Fruit fly (Drosophila melanogaster) S2 (cell line): ENCODE measurements around the gene CG15765.

Experiments used
- CG8478 ChIP-seq: fragments of >200 bp; optimal IDR thresholded peaks from 2 replicates; lab custom pipeline; 2018
- CTCF ChIP-seq, 2 experiments: fragments of >200 bp; optimal IDR thresholded peaks; 2 replicates each; lab custom pipeline; 2018

CG15765 gene

DNA sequence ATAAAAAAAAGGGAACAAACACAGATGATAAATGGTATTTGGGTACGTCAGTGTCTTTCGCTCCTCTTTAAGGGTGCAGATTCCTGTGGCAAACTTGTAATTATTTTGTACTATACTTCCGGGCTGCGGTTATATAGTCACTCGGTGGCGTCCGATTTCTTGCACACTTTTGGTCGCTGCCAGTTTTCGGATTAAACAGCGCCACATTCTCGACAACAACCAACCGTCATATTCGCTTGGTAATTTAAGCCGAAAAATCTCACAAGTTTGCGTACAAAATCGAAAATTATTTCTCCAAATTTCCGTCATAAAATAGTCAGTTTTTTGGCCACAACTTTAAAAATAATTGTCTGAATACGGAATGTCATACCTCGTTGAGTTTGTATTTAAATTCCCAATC is 1.2 kb upstream of the CG15765 start:
- TF ChIP-seq CG8478 (no peak), CTCF (optimal IDR thresholded peaks at IDR 0.05; lab: Kevin White, UChicago) (peak; percentile 65 to 72)

DNA sequence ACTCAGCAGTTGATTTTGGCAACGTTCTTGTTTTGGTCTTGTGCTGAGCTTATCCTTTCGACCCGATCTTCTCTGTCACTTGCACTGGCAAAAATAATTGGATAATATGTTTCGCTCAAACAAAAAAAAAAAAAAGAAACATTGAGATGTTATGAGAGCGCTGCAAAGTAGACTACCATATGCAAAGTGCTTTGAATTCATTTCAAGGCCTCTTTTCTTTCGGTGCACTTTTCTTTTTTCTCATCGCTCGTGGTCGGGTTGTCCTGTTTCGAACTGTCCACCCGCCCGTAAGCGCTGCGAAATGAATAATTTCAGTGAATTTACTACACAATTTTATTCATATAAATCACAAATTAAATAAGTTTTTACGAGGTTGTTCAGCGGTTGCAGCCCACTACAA is 1.6 kb downstream of the CG15765 start:
- TF ChIP-seq CTCF (optimal IDR thresholded peaks at IDR 0.05; lab: Kevin White, UChicago) (no peak), CG8478 (no peak)

DNA sequence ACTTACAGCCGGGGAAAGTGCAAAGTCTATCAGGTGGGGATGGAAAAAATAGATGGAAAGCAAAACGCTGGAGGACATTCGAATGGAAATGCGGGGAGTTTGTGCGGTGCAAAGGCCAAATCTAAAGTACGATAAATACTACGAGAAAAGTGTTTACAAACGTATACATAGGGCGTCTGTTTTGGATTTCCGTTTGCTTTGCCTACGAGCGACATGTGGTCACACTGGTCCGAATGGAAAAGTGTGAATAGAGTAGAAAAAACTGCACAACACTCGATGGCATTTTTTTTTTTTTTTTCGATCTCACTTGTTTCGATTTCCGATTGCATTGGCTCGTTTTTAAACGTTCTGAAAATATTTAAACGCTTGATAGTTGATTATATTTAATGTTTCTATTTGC is 21.4 kb downstream of the CG15765 start:
- TF ChIP-seq CTCF (optimal IDR thresholded peaks at IDR 0.05; lab: Kevin White, UChicago) (no peak), CG8478 (no peak)

DNA sequence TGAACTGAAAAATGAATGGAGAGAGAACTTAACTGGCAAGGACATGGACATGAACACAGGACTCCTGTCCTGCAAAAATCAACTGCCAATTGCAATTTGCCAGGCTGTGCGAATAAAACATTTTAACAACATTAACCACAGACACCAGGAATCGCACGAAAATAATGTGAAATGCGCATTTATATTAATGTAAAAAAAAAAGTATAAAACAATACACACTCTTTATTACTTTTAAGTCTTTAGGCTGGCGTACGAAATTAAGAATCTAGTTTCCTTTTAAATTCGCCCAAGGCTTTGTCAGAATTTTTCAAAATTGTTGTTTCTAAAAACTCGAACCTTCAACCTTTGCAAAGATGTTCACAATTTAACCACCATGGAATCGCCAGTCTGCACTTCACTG is 26.6 kb downstream of the CG15765 start, which contains the start of gene CG12729:
Gene CG12729 (plus strand): TSS at position 301 of the 400 bp plus-strand sequence.
- TF ChIP-seq CTCF (optimal IDR thresholded peaks at IDR 0.05; lab: Kevin White, UChicago): no peak
- no peak for TF ChIP-seq CG8478

DNA sequence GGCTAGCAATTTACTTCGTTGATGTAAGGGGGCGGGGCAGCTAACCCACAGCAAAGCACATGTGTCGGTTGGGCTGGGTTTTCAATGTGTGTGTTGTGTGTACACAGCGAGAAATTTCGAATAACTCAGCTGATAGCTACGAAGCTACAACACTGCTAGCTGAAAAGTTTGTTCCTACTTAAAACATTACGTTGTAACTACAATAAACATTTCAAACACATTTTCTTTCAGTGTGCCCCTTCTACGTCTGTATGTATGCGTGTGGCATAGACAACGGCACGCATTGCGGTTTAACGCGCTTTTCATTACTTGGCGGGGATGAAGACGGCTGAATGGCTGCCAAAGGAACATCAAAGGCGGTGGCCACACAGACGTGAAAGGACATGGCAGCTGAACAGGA is 29.2 kb downstream of the CG15765 start:
- TF ChIP-seq CG8478: no peak
- TF ChIP-seq CTCF (optimal IDR thresholded peaks at IDR 0.05; lab: Kevin White, UChicago): no peak

DNA sequence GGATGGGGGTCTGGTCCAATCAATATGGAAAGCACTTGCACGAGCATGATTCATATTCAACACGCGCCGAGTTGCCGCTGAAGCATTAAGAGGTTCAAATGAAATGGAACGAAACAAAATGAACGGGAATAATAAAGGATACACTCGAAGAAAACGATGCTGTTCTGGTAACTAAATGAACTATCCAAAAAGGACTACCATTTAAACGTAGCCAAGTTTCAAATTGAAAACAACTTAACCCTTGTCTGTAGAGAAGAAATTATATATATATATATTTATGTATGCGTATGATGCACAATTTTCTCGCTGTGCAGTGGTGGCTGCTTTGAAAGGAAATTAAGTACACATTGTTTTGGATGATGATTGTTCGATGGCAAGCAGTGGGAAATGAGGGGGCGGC is 34.3 kb downstream of the CG15765 start:
- TF ChIP-seq CTCF (optimal IDR thresholded peaks at IDR 0.05; lab: Kevin White, UChicago) (no peak), CG8478 (no peak)

DNA sequence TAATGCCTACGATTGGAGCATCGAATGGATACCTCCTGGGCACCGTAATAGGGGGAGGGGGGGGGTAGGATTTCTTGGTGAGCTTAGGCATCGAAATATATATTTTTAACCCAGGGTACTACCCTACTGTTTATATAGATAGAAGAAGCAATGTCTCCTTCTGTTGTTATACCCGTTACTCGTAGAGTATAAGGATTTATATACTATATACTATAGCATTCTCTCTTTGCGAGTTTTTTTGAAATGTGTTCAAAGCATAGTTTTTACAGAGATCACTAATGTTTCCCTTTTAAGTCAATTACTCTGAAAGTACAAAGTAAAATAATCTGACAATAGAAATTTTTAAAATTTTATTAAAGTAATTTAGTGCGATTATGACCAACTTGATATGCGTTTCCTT is 35.1 kb downstream of the CG15765 start, which contains the start of gene CG43136:
Gene CG43136 (plus strand): TSS at position 301 of the 400 bp plus-strand sequence.
- no peak for TF ChIP-seq CTCF (optimal IDR thresholded peaks at IDR 0.05; lab: Kevin White, UChicago)
- TF ChIP-seq CG8478: no peak

DNA sequence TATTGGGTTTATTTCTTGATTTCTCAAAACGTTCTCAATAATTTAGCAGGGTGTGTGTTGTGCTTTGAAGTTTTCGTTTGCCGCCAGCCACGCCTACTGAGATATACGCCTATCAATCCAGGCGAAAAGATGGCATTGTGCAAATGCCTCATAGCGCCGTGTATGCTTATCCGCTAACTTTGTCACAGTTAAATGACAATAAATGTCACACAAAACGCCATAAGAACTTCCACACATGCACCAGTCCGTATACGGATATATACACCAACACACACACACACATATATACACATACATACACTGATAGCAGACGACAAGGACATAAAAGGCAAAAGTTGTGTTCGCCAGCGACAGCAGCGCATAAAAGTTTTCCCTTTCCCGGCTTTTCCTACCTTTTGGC is 46.7 kb downstream of the CG15765 start, which contains the start of gene CG43137:
Gene CG43137 (minus strand): TSS at position 101 of the 400 bp plus-strand sequence.
- no peak for TF ChIP-seq CG8478
- TF ChIP-seq CTCF (optimal IDR thresholded peaks at IDR 0.05; lab: Kevin White, UChicago): no peak

DNA sequence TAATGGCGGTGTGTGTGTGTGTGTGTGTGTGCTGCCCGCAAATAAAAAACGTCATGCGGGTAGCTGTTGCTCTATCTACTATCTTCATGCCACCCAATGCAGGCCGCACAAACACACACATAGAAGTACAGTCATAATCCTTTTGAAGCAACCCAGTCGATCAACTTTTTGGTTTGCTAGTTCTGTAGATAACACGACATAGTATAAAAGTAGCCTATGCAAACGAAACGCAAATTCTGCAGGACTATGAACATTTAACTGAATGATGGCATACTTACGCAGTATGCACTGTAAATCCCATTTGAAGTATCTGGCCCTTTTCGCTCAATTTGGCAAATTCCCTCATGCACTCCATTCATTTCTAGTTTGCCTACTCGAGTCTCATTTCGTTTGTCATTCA is 47.7 kb downstream of the CG15765 start:
- no peak for TF ChIP-seq CG8478
- no peak for TF ChIP-seq CTCF (optimal IDR thresholded peaks at IDR 0.05; lab: Kevin White, UChicago)

DNA sequence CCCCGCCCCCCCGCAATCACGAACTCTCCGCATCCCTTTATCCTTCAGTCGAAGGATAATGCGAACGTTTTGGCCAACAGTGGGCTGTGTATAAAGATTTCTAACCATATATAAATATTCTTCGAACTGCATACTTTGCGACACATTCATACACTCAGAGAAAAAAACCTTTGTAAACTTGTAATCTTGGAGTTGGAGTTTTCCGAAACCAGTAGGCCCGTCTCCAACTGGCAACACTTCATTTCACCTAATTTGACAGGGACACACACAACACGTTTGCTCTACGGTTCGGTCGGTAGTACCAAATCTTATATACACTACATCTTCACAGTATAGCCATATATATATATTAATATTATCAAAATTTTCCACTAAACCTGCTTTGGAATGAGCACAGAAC is 50.4 kb downstream of the CG15765 start, which contains the start of gene CG15764:
Gene CG15764 (plus strand): TSS at position 301 of the 400 bp plus-strand sequence.
- TF ChIP-seq CTCF (optimal IDR thresholded peaks at IDR 0.05; lab: Kevin White, UChicago): no peak
- TF ChIP-seq CG8478: no peak

DNA sequence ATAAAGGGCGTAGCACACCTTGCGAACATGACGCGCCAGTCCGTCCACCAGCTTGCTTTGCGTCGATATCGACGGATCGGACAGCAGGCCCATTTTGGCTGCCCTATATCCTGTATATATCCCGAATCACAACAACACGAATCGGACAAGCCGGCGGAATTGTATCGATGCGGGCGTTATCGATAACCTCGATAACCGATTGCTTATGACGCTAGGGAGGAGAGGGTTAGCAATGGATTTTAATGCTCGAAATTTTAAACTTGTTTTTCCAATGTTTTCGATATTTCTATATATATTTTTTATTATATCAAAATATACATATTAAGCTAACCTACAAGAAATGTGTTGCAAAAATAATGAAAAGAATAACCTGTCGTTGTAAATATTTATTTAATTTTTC is 54.8 kb downstream of the CG15765 start, which contains the start of gene GAA1:
Gene GAA1 (minus strand): TSS at position 194 of the 400 bp plus-strand sequence.
- no peak for TF ChIP-seq CG8478

DNA sequence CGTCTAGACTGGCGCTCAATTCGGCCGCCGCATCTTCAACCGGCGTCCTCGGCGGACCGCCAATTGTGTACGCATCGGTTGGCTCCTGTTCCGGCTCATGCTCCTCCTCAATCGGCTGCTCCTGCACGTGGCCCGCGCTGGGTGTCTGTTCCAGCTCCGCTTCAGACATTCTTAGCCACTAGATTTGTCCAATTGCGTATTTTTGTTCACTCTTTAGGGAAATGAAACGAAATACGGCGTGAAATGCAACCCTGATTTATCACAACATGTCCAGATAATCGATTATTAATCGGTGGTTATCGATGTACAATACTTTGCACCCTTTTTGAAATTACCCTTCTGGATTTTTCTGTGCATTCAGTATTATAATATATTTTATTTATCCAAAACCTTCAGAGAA is 58.2 kb downstream of the CG15765 start, which contains the start of gene mof:
Gene mof (minus strand): TSS at position 270 of the 400 bp plus-strand sequence.
- TF ChIP-seq CG8478 (no peak), CTCF (optimal IDR thresholded peaks at IDR 0.05; lab: Kevin White, UChicago) (no peak)

DNA sequence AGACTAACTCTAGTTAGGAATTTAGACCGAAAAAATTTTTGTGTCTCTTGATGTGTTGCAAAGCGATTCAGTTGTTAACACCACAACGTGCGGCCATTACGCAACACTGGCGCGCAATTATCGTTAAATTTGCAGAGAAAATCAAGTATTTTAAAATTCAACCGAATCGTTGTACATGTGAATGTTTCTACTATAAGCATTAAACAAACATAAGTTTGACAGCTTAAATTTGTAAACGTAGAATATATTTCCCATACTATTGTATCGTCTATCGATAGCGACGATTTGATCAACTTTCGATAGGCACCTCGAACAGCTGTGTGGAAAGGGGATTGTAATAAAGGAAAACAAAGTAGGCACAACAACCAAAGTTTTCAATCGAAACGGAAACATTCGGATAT is 61.2 kb downstream of the CG15765 start, which contains the start of the genes Usp30 and CG16721:
Gene Usp30 (minus strand): TSS at position 245 of the 401 bp plus-strand sequence.
Gene CG16721 (plus strand): TSS at position 327 of the 401 bp plus-strand sequence.
- TF ChIP-seq CTCF (optimal IDR thresholded peaks at IDR 0.05; lab: Kevin White, UChicago) (no peak), CG8478 (no peak)

DNA sequence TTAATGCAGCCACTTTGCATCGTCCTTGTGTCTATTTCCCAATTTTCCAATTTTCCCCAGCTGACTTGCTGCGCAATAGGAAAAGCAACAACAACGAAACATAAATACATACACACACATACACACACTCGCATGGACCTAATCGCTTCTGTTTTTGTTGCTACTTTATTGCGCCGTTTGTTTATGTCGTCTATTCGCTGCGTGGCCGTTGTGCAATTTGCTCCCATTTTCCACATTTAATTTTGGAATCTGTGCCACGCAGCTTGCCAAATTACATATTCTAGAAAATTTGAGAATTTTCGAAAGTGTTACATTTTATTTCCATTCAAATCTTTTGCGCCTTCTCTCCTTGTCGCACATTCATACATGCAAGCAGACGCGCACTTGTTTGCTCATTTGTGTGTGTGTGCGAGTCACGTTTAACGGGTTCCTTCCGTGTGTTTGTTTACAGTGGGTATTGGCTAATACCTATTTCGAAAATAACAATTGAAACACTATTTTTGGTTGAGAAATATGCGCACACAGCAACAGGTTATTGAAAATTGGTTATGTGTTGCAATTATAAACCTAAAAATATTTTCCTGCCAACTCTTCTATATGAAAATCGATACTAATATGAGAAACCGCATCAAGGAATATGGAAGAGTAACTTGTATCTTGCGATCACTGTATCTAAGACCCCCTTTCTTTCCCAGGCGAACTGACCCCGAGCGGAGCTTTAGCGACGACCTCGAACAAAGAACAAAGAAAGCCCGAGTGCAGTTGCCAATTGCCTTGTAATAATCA is 62.0 kb downstream of the CG15765 start:
- TF ChIP-seq CG8478 (no peak), CTCF (optimal IDR thresholded peaks at IDR 0.05; lab: Kevin White, UChicago) (no peak)

DNA sequence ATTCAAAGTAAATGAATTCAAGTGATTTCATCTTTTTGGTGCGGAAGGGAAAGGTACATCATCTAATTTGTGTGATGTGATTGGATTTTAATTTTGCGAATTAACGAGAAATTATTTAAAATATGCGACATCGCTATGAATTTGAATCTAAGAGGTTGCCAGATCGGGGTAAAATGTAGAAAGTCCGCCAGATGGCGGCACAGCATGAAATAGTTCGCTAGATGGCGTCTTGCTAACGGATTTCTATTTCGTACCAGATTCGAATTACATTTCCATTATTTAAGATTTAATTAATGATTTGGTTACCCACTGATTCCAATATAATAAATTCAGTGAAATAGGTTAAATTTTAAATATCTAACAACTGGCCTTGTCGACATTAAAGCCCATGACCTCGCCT is 65.0 kb downstream of the CG15765 start:
- TF ChIP-seq CG8478: no peak
- TF ChIP-seq CTCF (optimal IDR thresholded peaks at IDR 0.05; lab: Kevin White, UChicago): peak; percentile 95 to 97

DNA sequence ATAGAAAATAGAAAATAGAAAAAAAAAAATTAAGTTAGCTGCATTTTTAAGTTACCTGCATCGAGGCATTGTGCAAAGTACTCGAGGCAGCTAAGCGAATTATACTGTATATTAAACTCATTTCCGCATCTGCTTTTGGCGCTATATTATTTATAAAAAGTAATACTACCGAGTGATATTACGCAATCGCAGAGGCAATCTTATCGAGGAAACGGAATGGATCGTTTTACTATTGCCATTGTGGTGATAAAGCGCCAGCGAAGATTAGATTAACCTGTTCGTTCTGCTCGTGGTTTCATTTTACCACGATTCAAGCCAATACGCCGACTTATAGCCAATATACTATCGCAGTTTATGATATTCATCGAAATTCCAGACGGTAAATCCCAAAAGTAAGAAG is 65.9 kb downstream of the CG15765 start:
- TF ChIP-seq CTCF (optimal IDR thresholded peaks at IDR 0.05; lab: Kevin White, UChicago): no peak
- no peak for TF ChIP-seq CG8478
